ENCODE assay signal across 6 fruit fly cellular contexts in genomic region chrX:10735682-10736353, dm6.
TF ChIP-seq lines count a peak whose summit lies in the region.

No protein-coding gene starts in this region.

- TF ChIP-seq CTCF in whole organism, embryonic (GFP tag; optimal IDR thresholded peaks at IDR 0.05; lab: Kevin White, UChicago) = no peak

TF ChIP-seq in whole organism, 6 proteins besides CTCF, POLR2A, EP300 and RAD21:
- peak; percentile 64 for TF ChIP-seq Dll (optimal IDR thresholded peaks at IDR 0.05; lab: Kevin White, UChicago)
- TF ChIP-seq psq (optimal IDR thresholded peaks at IDR 0.05; lab: Kevin White, UChicago) = no peak

TF ChIP-seq in whole organism, adult, 20 proteins besides CTCF, POLR2A, EP300 and RAD21 (continues in another document):
- TF ChIP-seq bab1 (GFP tag; optimal IDR thresholded peaks at IDR 0.05; lab: Kevin White, UChicago) = no peak
- no peak for TF ChIP-seq cnc (optimal IDR thresholded peaks at IDR 0.05; lab: Kevin White, UChicago)
- TF ChIP-seq CG1620 (GFP tag; optimal IDR thresholded peaks at IDR 0.05; lab: Kevin White, UChicago) = no peak
- peak; percentile 39 for TF ChIP-seq Hr96 (GFP tag; optimal IDR thresholded peaks at IDR 0.05; lab: Kevin White, UChicago)
- TF ChIP-seq ovo (GFP tag; optimal IDR thresholded peaks at IDR 0.05; lab: Kevin White, UChicago) = peak; percentile 46
- TF ChIP-seq CG11617 (GFP tag; optimal IDR thresholded peaks at IDR 0.05; lab: Kevin White, UChicago) = peak; percentile 55
- TF ChIP-seq tj (GFP tag; optimal IDR thresholded peaks at IDR 0.05; lab: Kevin White, UChicago) = peak; percentile 83
- TF ChIP-seq cic (GFP tag; optimal IDR thresholded peaks at IDR 0.05; lab: Kevin White, UChicago) = peak; percentile 82
- peak; percentile 30 for TF ChIP-seq CG7045 (GFP tag; optimal IDR thresholded peaks at IDR 0.05; lab: Kevin White, UChicago)
- peak; percentile 66 for TF ChIP-seq CG7101 (tag; optimal IDR thresholded peaks at IDR 0.05; lab: Kevin White, UChicago)
- peak; percentile 64 for TF ChIP-seq CG5204 (GFP tag; optimal IDR thresholded peaks at IDR 0.05; lab: Kevin White, UChicago)
- peak; percentile 11 for TF ChIP-seq CG33017 (tag; optimal IDR thresholded peaks at IDR 0.05; lab: Kevin White, UChicago)
- peak; percentile 33 for TF ChIP-seq pad (GFP tag; optimal IDR thresholded peaks at IDR 0.05; lab: Kevin White, UChicago)
- no peak for TF ChIP-seq Crg-1 (GFP tag; optimal IDR thresholded peaks at IDR 0.05; lab: Kevin White, UChicago)
- no peak for TF ChIP-seq Clk (GFP tag; optimal IDR thresholded peaks at IDR 0.05; lab: Kevin White, UChicago)
- TF ChIP-seq CG14711 (tag; optimal IDR thresholded peaks at IDR 0.05; lab: Kevin White, UChicago) = peak; percentile 36
- TF ChIP-seq kay (GFP tag; lab: Kevin White, UChicago; ENCODE audit: borderline replicate concordance) = peak; percentile 84
- peak; percentile 44 for TF ChIP-seq Mnt (GFP tag; optimal IDR thresholded peaks at IDR 0.05; lab: Kevin White, UChicago)

TF ChIP-seq in whole organism, embryonic, 481 proteins besides CTCF, POLR2A, EP300 and RAD21 (continues in another document):
- peak in 1 of 2 experiments; percentile 8 for TF ChIP-seq Hr51 (GFP tag; optimal IDR thresholded peaks at IDR 0.05; lab: Kevin White, UChicago)
- no peak for TF ChIP-seq crc (GFP tag; optimal IDR thresholded peaks at IDR 0.05; lab: Kevin White, UChicago)
- no peak for TF ChIP-seq lilli (GFP tag; optimal IDR thresholded peaks at IDR 0.05; lab: Kevin White, UChicago)
- TF ChIP-seq CG5245 (GFP tag; optimal IDR thresholded peaks at IDR 0.05; lab: Kevin White, UChicago) = no peak
- no peak for TF ChIP-seq ranshi (GFP tag; IDR thresholded peaks at IDR 0.05; lab: Robert Waterston, UW)
- no peak for TF ChIP-seq CG12104 (GFP tag; optimal IDR thresholded peaks at IDR 0.05; lab: Kevin White, UChicago)
- TF ChIP-seq CG5953 (GFP tag; IDR thresholded peaks at IDR 0.05; lab: Robert Waterston, UW) = no peak
- TF ChIP-seq phol (tag; optimal IDR thresholded peaks at IDR 0.05; lab: Kevin White, UChicago) = no peak
- TF ChIP-seq Lhr (GFP tag; optimal IDR thresholded peaks at IDR 0.05; lab: Kevin White, UChicago) = no peak
- no peak for TF ChIP-seq CG13287 (GFP tag; IDR thresholded peaks at IDR 0.05; lab: Robert Waterston, UW; ENCODE audit: partially characterized antibody)
- peak in 1 of 2 experiments; percentile 17 for TF ChIP-seq bsh (GFP tag; optimal IDR thresholded peaks at IDR 0.05; lab: Kevin White, UChicago)
- no peak for TF ChIP-seq otp (GFP tag; IDR thresholded peaks at IDR 0.05; lab: Robert Waterston, UW)
- no peak for TF ChIP-seq sima (GFP tag; optimal IDR thresholded peaks at IDR 0.05; lab: Kevin White, UChicago)
- no peak for TF ChIP-seq Neu2 (GFP tag; optimal IDR thresholded peaks at IDR 0.05; lab: Kevin White, UChicago; ENCODE audit: borderline replicate concordance)
- no peak for TF ChIP-seq pita (GFP tag; optimal IDR thresholded peaks at IDR 0.05; lab: Kevin White, UChicago)
- TF ChIP-seq dmrt99B (tag; optimal IDR thresholded peaks at IDR 0.05; lab: Kevin White, UChicago) = peak; percentile 10
- peak; percentile 2 for TF ChIP-seq CG7556 (GFP tag; optimal IDR thresholded peaks at IDR 0.05; lab: Kevin White, UChicago)
- TF ChIP-seq mld (GFP tag; IDR thresholded peaks at IDR 0.05; lab: Robert Waterston, UW; ENCODE audit: partially characterized antibody) = no peak

TF ChIP-seq in whole organism, prepupa, 60 proteins besides CTCF, POLR2A, EP300 and RAD21 (continues in another document):
- TF ChIP-seq lz (GFP tag; optimal IDR thresholded peaks at IDR 0.05; lab: Kevin White, UChicago) (no peak), Sox14 (GFP tag; optimal IDR thresholded peaks at IDR 0.05; lab: Kevin White, UChicago) (peak; percentile 58), CG31627 (GFP tag; optimal IDR thresholded peaks at IDR 0.05; lab: Kevin White, UChicago) (peak; percentile 20), CG3919 (GFP tag; optimal IDR thresholded peaks at IDR 0.05; lab: Kevin White, UChicago) (peak; percentile 5), CG10631 (GFP tag; optimal IDR thresholded peaks at IDR 0.05; lab: Kevin White, UChicago) (peak; percentile 27), CG6276 (GFP tag; optimal IDR thresholded peaks at IDR 0.05; lab: Kevin White, UChicago) (peak; percentile 24), Eip75B (GFP tag; optimal IDR thresholded peaks at IDR 0.05; lab: Kevin White, UChicago) (no peak), cyc (GFP tag; optimal IDR thresholded peaks at IDR 0.05; lab: Kevin White, UChicago) (no peak), Ets96B (tag; optimal IDR thresholded peaks at IDR 0.05; lab: Kevin White, UChicago) (peak; percentile 5), CG15336 (GFP tag; IDR thresholded peaks at IDR 0.05; lab: Robert Waterston, UW) (peak; percentile 16; the same call in 1 of the 2 replicates), Smox (GFP tag; optimal IDR thresholded peaks at IDR 0.05; lab: Kevin White, UChicago) (no peak), Hr39 (GFP tag; optimal IDR thresholded peaks at IDR 0.05; lab: Kevin White, UChicago) (no peak), CG7368 (GFP tag; optimal IDR thresholded peaks at IDR 0.05; lab: Kevin White, UChicago) (peak; percentile 3), acj6 (GFP tag; optimal IDR thresholded peaks at IDR 0.05; lab: Kevin White, UChicago) (peak; percentile 38), CG10669 (GFP tag; optimal IDR thresholded peaks at IDR 0.05; lab: Kevin White, UChicago) (no peak), Met (GFP tag; optimal IDR thresholded peaks at IDR 0.05; lab: Kevin White, UChicago) (no peak), esn (GFP tag; optimal IDR thresholded peaks at IDR 0.05; lab: Kevin White, UChicago) (peak; percentile 9), CG1621 (tag; optimal IDR thresholded peaks at IDR 0.05; lab: Kevin White, UChicago) (peak; percentile 20), Sox102F (GFP tag; optimal IDR thresholded peaks at IDR 0.05; lab: Kevin White, UChicago) (no peak)

TF ChIP-seq in whole organism, pupa, 21 proteins besides CTCF, POLR2A, EP300 and RAD21 (continues in another document):
- TF ChIP-seq D1 (tag; optimal IDR thresholded peaks at IDR 0.05; lab: Kevin White, UChicago) (no peak), CG4496 (GFP tag; IDR thresholded peaks at IDR 0.05; lab: Robert Waterston, UW) (peak; percentile 62), CG12605 (GFP tag; IDR thresholded peaks at IDR 0.05; lab: Robert Waterston, UW) (no peak; the same call in none of the 2 replicates), rn (GFP tag; IDR thresholded peaks at IDR 0.05; lab: Robert Waterston, UW) (no peak), CG13204 (GFP tag; optimal IDR thresholded peaks at IDR 0.05; lab: Kevin White, UChicago) (peak; percentile 79), Ets98B (GFP tag; IDR thresholded peaks at IDR 0.05; lab: Robert Waterston, UW) (peak; percentile 48; the same call in 1 of the 2 replicates), CG8301 (tag; optimal IDR thresholded peaks at IDR 0.05; lab: Kevin White, UChicago) (peak; percentile 39), CG9948 (tag; optimal IDR thresholded peaks at IDR 0.05; lab: Kevin White, UChicago) (no peak), CG10348 (GFP tag; IDR thresholded peaks at IDR 0.05; lab: Robert Waterston, UW) (no peak), CG8159 (tag; optimal IDR thresholded peaks at IDR 0.05; lab: Kevin White, UChicago) (peak; percentile 18), Pif1B (GFP tag; optimal IDR thresholded peaks at IDR 0.05; lab: Kevin White, UChicago) (no peak), CG34367 (tag; optimal IDR thresholded peaks at IDR 0.05; lab: Kevin White, UChicago) (peak; percentile 15), Pif1A (GFP tag; optimal IDR thresholded peaks at IDR 0.05; lab: Kevin White, UChicago) (no peak), CG17806 (tag; optimal IDR thresholded peaks at IDR 0.05; lab: Kevin White, UChicago) (no peak), gl (tag; optimal IDR thresholded peaks at IDR 0.05; lab: Kevin White, UChicago) (peak; percentile 46), CG15710 (tag; optimal IDR thresholded peaks at IDR 0.05; lab: Kevin White, UChicago) (peak; percentile 3), CG32121 (GFP tag; IDR thresholded peaks at IDR 0.05; lab: Robert Waterston, UW) (peak; percentile 65; the same call in 1 of the 2 replicates), CG14655 (GFP tag; optimal IDR thresholded peaks at IDR 0.05; lab: Kevin White, UChicago) (peak; percentile 69), Snoo (tag; optimal IDR thresholded peaks at IDR 0.05; lab: Kevin White, UChicago) (no peak), EcR (GFP tag; optimal IDR thresholded peaks at IDR 0.05; lab: Kevin White, UChicago) (peak; percentile 51)

TF ChIP-seq in whole organism, wandering third instar larva, 38 proteins besides CTCF, POLR2A, EP300 and RAD21:
- no peak for TF ChIP-seq dl (GFP tag; optimal IDR thresholded peaks at IDR 0.05; lab: Kevin White, UChicago; ENCODE audit: insufficient read depth in 1 of 2, partially characterized antibody in 2 of 2)
- no peak for TF ChIP-seq Abd-B (GFP tag; optimal IDR thresholded peaks at IDR 0.05; lab: Kevin White, UChicago)
- no peak for TF ChIP-seq Vsx2 (GFP tag; optimal IDR thresholded peaks at IDR 0.05; lab: Kevin White, UChicago; ENCODE audit: partially characterized antibody)
- TF ChIP-seq foxo (GFP tag; optimal IDR thresholded peaks at IDR 0.05; lab: Kevin White, UChicago) = peak in 1 of 2 experiments; percentile 26
- TF ChIP-seq h (GFP tag; optimal IDR thresholded peaks at IDR 0.05; lab: Kevin White, UChicago) = no peak
- TF ChIP-seq Rel (GFP tag; optimal IDR thresholded peaks at IDR 0.05; lab: Kevin White, UChicago) = no peak
- TF ChIP-seq Rel (tag; optimal IDR thresholded peaks at IDR 0.05; lab: Kevin White, UChicago) = peak; percentile 5
- peak; percentile 19 for TF ChIP-seq fru (GFP tag; optimal IDR thresholded peaks at IDR 0.05; lab: Kevin White, UChicago)
- TF ChIP-seq psq (GFP tag; optimal IDR thresholded peaks at IDR 0.05; lab: Kevin White, UChicago) = peak; percentile 23
